Worm (Caenorhabditis elegans): ENCODE data around the gene F37A4.3.

ce11 chrIII:6705515-6705914 is 12.9 kb upstream of the F37A4.3 start, which contains the start of gene F37A4.6:
- no peak for TF ChIP-seq snpc-4 (tag; optimal IDR thresholded peaks at IDR 0.05)
- TF ChIP-seq lin-39 (tag; optimal IDR thresholded peaks at IDR 0.05) = no peak
- no peak for TF ChIP-seq nhr-11 (tag; optimal IDR thresholded peaks at IDR 0.05)
- no peak for TF ChIP-seq nhr-76 (tag; optimal IDR thresholded peaks at IDR 0.05)
- TF ChIP-seq nhr-23 (tag; optimal IDR thresholded peaks at IDR 0.05) = no peak
- no peak for TF ChIP-seq tbx-2 (tag; optimal IDR thresholded peaks at IDR 0.05)
- TF ChIP-seq nhr-25 (tag; optimal IDR thresholded peaks at IDR 0.05) = no peak
- no peak for TF ChIP-seq ztf-11 (tag; optimal IDR thresholded peaks at IDR 0.05)
- TF ChIP-seq ama-1 (optimal IDR thresholded peaks at IDR 0.05) = no peak
- no peak for TF ChIP-seq nfya-1 (tag; optimal IDR thresholded peaks at IDR 0.05; ENCODE audit: insufficient read depth)
- TF ChIP-seq egl-5 (tag; optimal IDR thresholded peaks at IDR 0.05) = no peak

Data from whole organism, L3 larva.